Fruit fly (Drosophila melanogaster): ENCODE measurements around the gene CG18787.
A peak's percentile ranks its signal among the peaks of the same experiment; 100 is the strongest.

The CG18787 gene

DNA sequence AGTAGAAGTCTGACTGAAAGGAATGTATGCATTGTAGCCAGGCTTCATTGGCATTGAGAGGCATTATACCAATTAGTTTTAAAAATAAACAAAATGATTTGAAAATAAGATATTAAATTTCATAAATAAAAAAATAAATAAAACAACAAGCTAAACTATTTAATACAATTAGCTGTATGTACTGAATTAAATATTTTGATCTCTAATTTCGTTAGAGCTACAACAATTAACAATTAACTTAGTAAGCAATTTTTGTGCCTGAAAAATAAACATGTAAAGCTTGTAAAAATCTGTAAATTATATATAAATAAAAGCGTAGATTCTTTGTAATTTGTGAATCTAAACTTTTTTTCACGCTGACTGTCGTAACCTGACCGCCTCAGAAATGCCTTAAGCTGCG, 8.7 kb upstream of the CG18787 start, which contains the start of gene Rh5:
TSS of gene Rh5 (plus strand) at position 301 of the 400 bp plus-strand sequence.
- TF ChIP-seq CG34367 (tag; optimal IDR thresholded peaks at IDR 0.05) (no peak), gl (tag; optimal IDR thresholded peaks at IDR 0.05) (no peak), CG15710 (tag; optimal IDR thresholded peaks at IDR 0.05) (no peak), CG32121 (GFP tag; IDR thresholded peaks at IDR 0.05) (no peak), Pif1A (GFP tag; optimal IDR thresholded peaks at IDR 0.05) (no peak), CG14655 (GFP tag; optimal IDR thresholded peaks at IDR 0.05) (no peak), CG13204 (GFP tag; optimal IDR thresholded peaks at IDR 0.05) (no peak), CG9948 (tag; optimal IDR thresholded peaks at IDR 0.05) (no peak), CG10348 (GFP tag; IDR thresholded peaks at IDR 0.05) (no peak), rn (GFP tag; IDR thresholded peaks at IDR 0.05) (no peak), fd96Ca (GFP tag; IDR thresholded peaks at IDR 0.05) (no peak), EcR (GFP tag; optimal IDR thresholded peaks at IDR 0.05) (no peak), CG17806 (tag; optimal IDR thresholded peaks at IDR 0.05) (no peak), D1 (tag; optimal IDR thresholded peaks at IDR 0.05) (no peak), Pif1B (GFP tag; optimal IDR thresholded peaks at IDR 0.05) (no peak), CG8301 (tag; optimal IDR thresholded peaks at IDR 0.05) (no peak), CG4496 (GFP tag; IDR thresholded peaks at IDR 0.05) (no peak), CG12605 (GFP tag; IDR thresholded peaks at IDR 0.05) (no peak), Ets98B (GFP tag; IDR thresholded peaks at IDR 0.05) (no peak)

- no peak for TF ChIP-seq Ets98B (GFP tag; IDR thresholded peaks at IDR 0.05)
- peak; percentile 77 for TF ChIP-seq CG8301 (tag; optimal IDR thresholded peaks at IDR 0.05)
- peak; percentile 97 for TF ChIP-seq CG13204 (GFP tag; optimal IDR thresholded peaks at IDR 0.05)
- TF ChIP-seq EcR (GFP tag; optimal IDR thresholded peaks at IDR 0.05) = peak; percentile 98
- peak; percentile 27 for TF ChIP-seq CG17806 (tag; optimal IDR thresholded peaks at IDR 0.05)
- TF ChIP-seq Snoo (tag; optimal IDR thresholded peaks at IDR 0.05) = peak; percentile 84
- TF ChIP-seq CG12605 (GFP tag; IDR thresholded peaks at IDR 0.05) = no peak
- TF ChIP-seq CG34367 (tag; optimal IDR thresholded peaks at IDR 0.05) = peak; percentile 51
- peak; percentile 36 for TF ChIP-seq CG8159 (tag; optimal IDR thresholded peaks at IDR 0.05)
- TF ChIP-seq CG15710 (tag; optimal IDR thresholded peaks at IDR 0.05) = peak; percentile 53
- peak; percentile 70 for TF ChIP-seq CG14655 (GFP tag; optimal IDR thresholded peaks at IDR 0.05)
- no peak for TF ChIP-seq D1 (tag; optimal IDR thresholded peaks at IDR 0.05)
- peak; percentile 68 for TF ChIP-seq Pif1A (GFP tag; optimal IDR thresholded peaks at IDR 0.05)
- TF ChIP-seq CG9948 (tag; optimal IDR thresholded peaks at IDR 0.05) = peak; percentile 17
- TF ChIP-seq gl (tag; optimal IDR thresholded peaks at IDR 0.05) = peak; percentile 74
- no peak for TF ChIP-seq rn (GFP tag; IDR thresholded peaks at IDR 0.05)
- TF ChIP-seq Pif1B (GFP tag; optimal IDR thresholded peaks at IDR 0.05) = peak; percentile 67
Observed at dm6 chr2L:12007331-12007791, 8.2 kb upstream of the CG18787 start.

DNA sequence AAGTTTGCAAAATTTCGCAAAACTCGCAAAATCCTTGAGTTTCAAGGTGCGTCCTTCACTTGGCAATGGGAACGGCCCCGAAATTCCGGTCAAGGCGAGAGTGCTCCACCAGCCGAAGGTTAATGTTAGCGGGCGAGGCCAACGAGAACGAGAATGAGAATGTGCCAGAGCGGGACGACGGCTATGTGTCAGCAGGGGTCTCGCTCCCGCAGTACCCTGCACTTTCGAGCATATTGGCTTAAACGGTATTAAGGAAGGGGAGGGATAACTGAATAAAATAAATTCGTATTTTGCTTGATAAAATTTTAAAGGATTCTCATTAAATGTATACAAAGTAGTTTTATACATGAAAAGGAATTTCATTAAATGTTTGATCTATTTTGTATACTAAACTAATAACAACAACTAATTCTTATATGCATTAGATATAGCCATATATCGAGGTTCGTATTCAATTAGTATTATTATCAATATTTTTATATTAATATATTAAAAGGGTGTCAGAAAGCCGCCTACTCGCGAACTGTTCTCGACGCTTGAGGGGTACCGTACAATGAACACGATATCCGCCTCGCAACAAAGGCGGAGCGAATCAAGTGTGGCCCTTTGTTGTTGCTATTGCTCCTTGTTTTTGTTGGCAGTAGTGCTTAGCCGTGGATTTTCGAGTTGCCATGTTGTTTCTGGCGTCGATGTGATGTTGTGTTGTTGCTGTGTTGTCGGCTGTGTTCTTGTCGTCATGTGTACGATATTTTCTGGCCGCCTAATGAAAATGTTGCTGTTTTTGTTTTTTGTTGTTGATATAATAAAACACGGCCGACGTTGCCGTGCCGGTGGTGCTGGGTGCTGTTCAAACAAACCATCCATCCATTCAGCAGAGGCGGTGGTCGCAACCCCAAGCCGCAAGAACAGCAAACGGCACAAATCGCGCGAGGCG, 7.5 kb upstream of the CG18787 start:
- no peak for TF ChIP-seq Ets98B (GFP tag; IDR thresholded peaks at IDR 0.05)
- TF ChIP-seq CG8301 (tag; optimal IDR thresholded peaks at IDR 0.05) = peak; percentile 90
- no peak for TF ChIP-seq CG4496 (GFP tag; IDR thresholded peaks at IDR 0.05)
- TF ChIP-seq CG17806 (tag; optimal IDR thresholded peaks at IDR 0.05) = peak; percentile 90
- no peak for TF ChIP-seq EcR (GFP tag; optimal IDR thresholded peaks at IDR 0.05)
- TF ChIP-seq D1 (tag; optimal IDR thresholded peaks at IDR 0.05) = peak; percentile 87
- TF ChIP-seq CG13204 (GFP tag; optimal IDR thresholded peaks at IDR 0.05) = peak; percentile 48
- peak; percentile 94 for TF ChIP-seq CG15710 (tag; optimal IDR thresholded peaks at IDR 0.05)
- no peak for TF ChIP-seq CG10348 (GFP tag; IDR thresholded peaks at IDR 0.05)
- no peak for TF ChIP-seq rn (GFP tag; IDR thresholded peaks at IDR 0.05)
- peak; percentile 94 for TF ChIP-seq CG9948 (tag; optimal IDR thresholded peaks at IDR 0.05)
- peak; percentile 75 for TF ChIP-seq Pif1A (GFP tag; optimal IDR thresholded peaks at IDR 0.05)
- peak; percentile 95 for TF ChIP-seq CG14655 (GFP tag; optimal IDR thresholded peaks at IDR 0.05)
- no peak for TF ChIP-seq CG32121 (GFP tag; IDR thresholded peaks at IDR 0.05)
- peak; percentile 85 for TF ChIP-seq CG34367 (tag; optimal IDR thresholded peaks at IDR 0.05)
- TF ChIP-seq CG12605 (GFP tag; IDR thresholded peaks at IDR 0.05) = no peak
- peak; percentile 97 for TF ChIP-seq CG8159 (tag; optimal IDR thresholded peaks at IDR 0.05)
- TF ChIP-seq fd96Ca (GFP tag; IDR thresholded peaks at IDR 0.05) = no peak
- TF ChIP-seq gl (tag; optimal IDR thresholded peaks at IDR 0.05) = peak; percentile 27
- TF ChIP-seq Pif1B (GFP tag; optimal IDR thresholded peaks at IDR 0.05) = peak; percentile 87
- TF ChIP-seq Snoo (tag; optimal IDR thresholded peaks at IDR 0.05) = peak; percentile 87

DNA sequence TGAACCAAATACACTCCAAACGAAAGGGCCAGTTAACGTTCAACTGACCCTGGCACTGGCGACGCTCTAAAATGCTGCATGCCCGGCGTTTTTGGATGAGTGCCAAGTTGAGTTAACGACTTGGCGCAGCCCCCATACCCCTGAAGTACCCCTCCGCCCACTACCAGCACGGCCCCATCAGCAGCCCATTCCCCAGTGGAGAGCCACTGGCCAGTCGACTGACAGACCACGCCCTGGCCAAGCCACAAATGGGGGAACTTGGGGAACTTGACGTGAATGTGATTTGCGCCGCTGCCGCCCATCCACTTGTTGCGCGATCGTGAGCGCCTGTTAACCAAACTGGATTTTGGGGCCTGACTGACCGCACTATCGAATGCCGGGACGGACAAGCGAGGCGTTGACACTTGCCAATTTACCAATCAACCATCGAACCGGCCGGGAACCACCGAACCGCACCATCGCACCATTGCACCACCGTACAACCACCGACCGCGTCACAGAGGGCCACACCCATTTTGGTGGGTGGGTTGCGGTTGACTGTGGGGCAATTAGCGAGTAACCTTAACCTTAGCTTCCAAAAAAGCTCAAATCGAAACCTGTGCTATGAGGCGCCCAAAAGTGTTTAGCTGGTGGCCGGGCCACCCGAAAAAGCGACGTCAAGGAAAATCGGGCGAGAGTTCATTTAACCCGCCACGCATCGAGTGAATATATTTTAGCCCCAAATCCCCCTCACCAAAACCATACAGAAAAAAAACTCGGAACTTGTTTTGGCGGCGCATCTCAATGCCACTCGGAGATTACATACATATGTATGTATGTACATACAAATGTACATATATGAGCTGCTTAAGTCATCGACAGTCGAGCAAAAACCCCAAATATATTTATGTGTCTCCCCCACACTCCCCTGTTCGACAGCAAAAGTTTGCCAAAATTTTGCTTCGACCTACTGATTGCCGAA, 6.6 kb upstream of the CG18787 start:
- TF ChIP-seq Snoo (tag; optimal IDR thresholded peaks at IDR 0.05) = peak; percentile 9
- no peak for TF ChIP-seq CG8301 (tag; optimal IDR thresholded peaks at IDR 0.05)
- TF ChIP-seq Pif1B (GFP tag; optimal IDR thresholded peaks at IDR 0.05) = no peak
- TF ChIP-seq CG8159 (tag; optimal IDR thresholded peaks at IDR 0.05) = no peak
- TF ChIP-seq CG15710 (tag; optimal IDR thresholded peaks at IDR 0.05) = no peak
- TF ChIP-seq rn (GFP tag; IDR thresholded peaks at IDR 0.05) = no peak
- no peak for TF ChIP-seq CG12605 (GFP tag; IDR thresholded peaks at IDR 0.05)
- no peak for TF ChIP-seq CG32121 (GFP tag; IDR thresholded peaks at IDR 0.05)
- TF ChIP-seq CG9948 (tag; optimal IDR thresholded peaks at IDR 0.05) = no peak
- TF ChIP-seq CG4496 (GFP tag; IDR thresholded peaks at IDR 0.05) = no peak
- TF ChIP-seq Ets98B (GFP tag; IDR thresholded peaks at IDR 0.05) = no peak
- TF ChIP-seq Pif1A (GFP tag; optimal IDR thresholded peaks at IDR 0.05) = no peak
- no peak for TF ChIP-seq CG10348 (GFP tag; IDR thresholded peaks at IDR 0.05)
- TF ChIP-seq fd96Ca (GFP tag; IDR thresholded peaks at IDR 0.05) = no peak
- TF ChIP-seq CG14655 (GFP tag; optimal IDR thresholded peaks at IDR 0.05) = no peak
- peak; percentile 92 for TF ChIP-seq EcR (GFP tag; optimal IDR thresholded peaks at IDR 0.05)
- no peak for TF ChIP-seq D1 (tag; optimal IDR thresholded peaks at IDR 0.05)
- TF ChIP-seq CG13204 (GFP tag; optimal IDR thresholded peaks at IDR 0.05) = peak; percentile 80
- no peak for TF ChIP-seq gl (tag; optimal IDR thresholded peaks at IDR 0.05)
- no peak for TF ChIP-seq CG17806 (tag; optimal IDR thresholded peaks at IDR 0.05)
- TF ChIP-seq CG34367 (tag; optimal IDR thresholded peaks at IDR 0.05) = no peak

Measured in whole organism, pupa.